Fruit fly (Drosophila melanogaster) whole organism, embryonic: ENCODE results near the gene Pdhb.
A peak's percentile ranks its signal among the peaks of the same experiment; 100 is the strongest.

Source experiments
- Awh ChIP-seq: fragments of 200-800 bp; sonication (Bioruptor generic); IDR thresholded peaks from 2 replicates; pipeline ENCODE4, ENCODE4 v1.3.6; 2022; ENCODE audit warnings: missing biosample characterization, missing genetic modification characterization
- Blimp-1 ChIP-seq: fragments of 200-800 bp; sonication (Bioruptor generic); optimal IDR thresholded peaks from 3 replicates; lab custom pipeline; 2018; ENCODE audit warnings: missing biosample characterization, missing genetic modification characterization, mild to moderate bottlenecking, moderate library complexity, missing genetic modification reagents
- CG10267 ChIP-seq: fragments of 200-800 bp; sonication (Bioruptor generic); optimal IDR thresholded peaks from 2 replicates; lab custom pipeline; 2018; ENCODE audit warnings: missing biosample characterization, mild to moderate bottlenecking, missing genetic modification characterization, moderate library complexity
- CG10366 ChIP-seq: fragments of 200-800 bp; sonication (Bioruptor generic); IDR thresholded peaks from 2 replicates; pipeline ENCODE4 v1.3.6; 2022; ENCODE audit warnings: missing biosample characterization, missing genetic modification characterization
- CG11093 ChIP-seq: fragments of 200-800 bp; sonication (Bioruptor generic); IDR thresholded peaks from 3 replicates; pipeline ENCODE4 v1.3.6; 2022; ENCODE audit warnings: missing biosample characterization, missing genetic modification characterization
- CG14667 ChIP-seq: fragments of 200-800 bp; sonication (Bioruptor generic); IDR thresholded peaks from 2 replicates; pipeline ENCODE4 v1.3.6; 2022; ENCODE audit warnings: missing biosample characterization, missing genetic modification characterization
- CG14710 ChIP-seq: fragments of 200-800 bp; sonication (Bioruptor generic); optimal IDR thresholded peaks from 3 replicates; lab custom pipeline; 2019; ENCODE audit warnings: missing biosample characterization, mild to moderate bottlenecking, missing genetic modification characterization, moderate library complexity
- CG16815 ChIP-seq: fragments of 200-800 bp; sonication (Bioruptor generic); optimal IDR thresholded peaks from 3 replicates; lab custom pipeline; 2017; ENCODE audit warnings: missing biosample characterization, mild to moderate bottlenecking, missing genetic modification characterization
- CG17829 ChIP-seq: fragments of 200-800 bp; optimal IDR thresholded peaks from 2 replicates; lab custom pipeline; 2019; ENCODE audit warnings: missing biosample characterization, mild to moderate bottlenecking, missing genetic modification characterization, moderate library complexity
- CG18764 ChIP-seq: fragments of 200-800 bp; sonication (Bioruptor generic); optimal IDR thresholded peaks from 3 replicates; lab custom pipeline; 2016; ENCODE audit warnings: missing biosample characterization, missing genetic modification characterization
- CG2875 ChIP-seq: fragments of 200-800 bp; sonication (Bioruptor generic); optimal IDR thresholded peaks from 2 replicates; lab custom pipeline; 2017; ENCODE audit warnings: missing biosample characterization, mild to moderate bottlenecking, missing genetic modification characterization, missing genetic modification reagents
- CG30020 ChIP-seq: fragments of 200-800 bp; optimal IDR thresholded peaks from 2 replicates; lab custom pipeline; 2019; ENCODE audit warnings: missing biosample characterization, mild to moderate bottlenecking, missing genetic modification characterization, moderate library complexity
- CG31365 ChIP-seq: fragments of 200-800 bp; sonication (Bioruptor generic); optimal IDR thresholded peaks from 2 replicates; lab custom pipeline; 2018; ENCODE audit warnings: missing biosample characterization, mild to moderate bottlenecking, missing genetic modification characterization
- CG3995 ChIP-seq: fragments of 200-800 bp; sonication (Bioruptor generic); optimal IDR thresholded peaks from 3 replicates; lab custom pipeline; 2016; ENCODE audit warnings: missing biosample characterization, missing genetic modification characterization
- CG4328 ChIP-seq: fragments of 200-800 bp; sonication (Bioruptor generic); optimal IDR thresholded peaks from 3 replicates; lab custom pipeline; 2017; ENCODE audit warnings: missing biosample characterization, missing genetic modification reagents, missing genetic modification characterization
- CG6813 ChIP-seq: fragments of 200-800 bp; sonication (Bioruptor generic); optimal IDR thresholded peaks from 2 replicates; lab custom pipeline; 2017; ENCODE audit warnings: missing biosample characterization, missing genetic modification characterization, mild to moderate bottlenecking, moderate library complexity, missing genetic modification reagents
- CG7271 ChIP-seq: fragments of 200-800 bp; sonication (Bioruptor generic); optimal IDR thresholded peaks from 2 replicates; lab custom pipeline; 2018; ENCODE audit warnings: missing biosample characterization, mild to moderate bottlenecking, missing genetic modification characterization, moderate library complexity
- CG7556 ChIP-seq: fragments of 200-800 bp; sonication (Bioruptor generic); optimal IDR thresholded peaks from 2 replicates; lab custom pipeline; 2017; ENCODE audit warnings: missing biosample characterization, mild to moderate bottlenecking, missing genetic modification characterization
- CG8089 ChIP-seq: fragments of 200-800 bp; sonication (Bioruptor generic); optimal IDR thresholded peaks from 3 replicates; lab custom pipeline; 2016; ENCODE audit warnings: missing biosample characterization, missing genetic modification characterization
- CG9727 ChIP-seq: fragments of 200-800 bp; sonication (Bioruptor generic); optimal IDR thresholded peaks from 3 replicates; lab custom pipeline; 2017; ENCODE audit warnings: missing biosample characterization, mild to moderate bottlenecking, missing genetic modification characterization
- Dip2 ChIP-seq: fragments of 200-800 bp; sonication (Bioruptor generic); IDR thresholded peaks from 2 replicates; pipeline ENCODE4 v1.3.6; 2022; ENCODE audit warnings: missing biosample characterization, missing genetic modification characterization
- Ets65A ChIP-seq: fragments of 200-800 bp; sonication (Bioruptor generic); peaks from one replicate; lab custom pipeline; 2016; ENCODE audit warnings: missing biosample characterization, missing genetic modification characterization
- Fer1 ChIP-seq: fragments of 200-800 bp; sonication (Bioruptor generic); optimal IDR thresholded peaks from 2 replicates; lab custom pipeline; 2017; ENCODE audit warnings: missing biosample characterization, mild to moderate bottlenecking, missing genetic modification characterization
- Fer2 ChIP-seq: fragments of 200-800 bp; sonication (Bioruptor generic); optimal IDR thresholded peaks from 2 replicates; lab custom pipeline; 2018; ENCODE audit warnings: missing biosample characterization, mild to moderate bottlenecking, missing genetic modification characterization, moderate library complexity
- H15 ChIP-seq: fragments of 200-800 bp; sonication (Bioruptor generic); IDR thresholded peaks from 3 replicates; pipeline ENCODE4 v1.3.6; 2022; ENCODE audit warnings: missing biosample characterization, missing genetic modification characterization
- Mes4 ChIP-seq: fragments of 200-800 bp; sonication (Bioruptor generic); optimal IDR thresholded peaks from 2 replicates; lab custom pipeline; 2016; ENCODE audit warnings: missing biosample characterization, missing genetic modification characterization
- Myb ChIP-seq: fragments of 200-800 bp; sonication (Bioruptor generic); optimal IDR thresholded peaks from 2 replicates; lab custom pipeline; 2016; ENCODE audit warnings: missing biosample characterization, missing genetic modification characterization
- Vsx1 ChIP-seq: fragments of 200-800 bp; sonication (Bioruptor generic); optimal IDR thresholded peaks from 2 replicates; lab custom pipeline; 2017; ENCODE audit warnings: missing biosample characterization, mild to moderate bottlenecking, missing genetic modification characterization, missing genetic modification reagents
- al ChIP-seq: fragments of 200-800 bp; sonication (Bioruptor generic); IDR thresholded peaks from 2 replicates; pipeline ENCODE4 v1.3.6; 2022; ENCODE audit warnings: missing biosample characterization, missing genetic modification characterization
- btn ChIP-seq: fragments of 200-800 bp; sonication (Bioruptor generic); optimal IDR thresholded peaks from 2 replicates; lab custom pipeline; 2016; ENCODE audit warnings: missing biosample characterization, missing genetic modification characterization
- chinmo ChIP-seq: fragments of 200-800 bp; sonication (Bioruptor generic); IDR thresholded peaks from 4 replicates; pipeline ENCODE4 v1.3.6; 2022; ENCODE audit warnings: missing biosample characterization, missing genetic modification characterization; ENCODE audit not compliant: partially characterized antibody
- croc ChIP-seq: fragments of 200-800 bp; sonication (Bioruptor generic); conservative IDR thresholded peaks from 3 replicates; pipeline ENCODE4 v1.3.6; 2022; ENCODE audit warnings: missing biosample characterization, missing genetic modification characterization
- cwo ChIP-seq: fragments of 200-800 bp; sonication (Bioruptor generic); optimal IDR thresholded peaks from 3 replicates; lab custom pipeline; 2017; ENCODE audit warnings: missing biosample characterization, missing genetic modification characterization, mild to moderate bottlenecking, moderate library complexity, missing genetic modification reagents
- dimm ChIP-seq: fragments of 200-800 bp; sonication (Bioruptor generic); IDR thresholded peaks from 2 replicates; pipeline ENCODE4 v1.3.6; 2022; ENCODE audit warnings: missing biosample characterization, missing genetic modification characterization
- dmrt99B ChIP-seq: fragments of 200-800 bp; sonication (Bioruptor generic); optimal IDR thresholded peaks from 2 replicates; lab custom pipeline; 2018; ENCODE audit warnings: missing biosample characterization, mild to moderate bottlenecking, missing genetic modification characterization, moderate library complexity
- ems ChIP-seq: fragments of 200-800 bp; sonication (Bioruptor generic); optimal IDR thresholded peaks from 3 replicates; lab custom pipeline; 2016; ENCODE audit warnings: missing biosample characterization, missing genetic modification characterization
- fd96Cb ChIP-seq: fragments of 200-800 bp; sonication (Bioruptor generic); optimal IDR thresholded peaks from 2 replicates; lab custom pipeline; 2018; ENCODE audit warnings: missing biosample characterization, mild to moderate bottlenecking, missing genetic modification characterization, moderate library complexity
- gfzf ChIP-seq: fragments of 200-800 bp; sonication (Bioruptor generic); optimal IDR thresholded peaks from 2 replicates; lab custom pipeline; 2016; ENCODE audit warnings: missing biosample characterization, mild to moderate bottlenecking, missing genetic modification characterization, moderate library complexity
- inv ChIP-seq: fragments of 200-800 bp; sonication (Bioruptor generic); IDR thresholded peaks from 2 replicates; pipeline ENCODE4 v1.3.6; 2022; ENCODE audit warnings: missing biosample characterization, missing genetic modification characterization; ENCODE audit not compliant: partially characterized antibody
- jigr1 ChIP-seq: fragments of 200-800 bp; sonication (Bioruptor generic); IDR thresholded peaks from 3 replicates; pipeline ENCODE4 v1.3.6; 2022; ENCODE audit warnings: missing biosample characterization, missing genetic modification characterization
- lov ChIP-seq, 2 experiments: fragments of 200-800 bp in 1 of 2; fragments of >200 bp in 1 of 2; sonication (Bioruptor generic) in 1 of 2; IDR thresholded peaks in 1 of 2; optimal IDR thresholded peaks in 1 of 2; 2 replicates in 1 of 2; 3 replicates in 1 of 2; pipeline versions ENCODE4 v1.3.6 to Lab custom; 2017 to 2022; ENCODE audit warnings: missing biosample characterization in 1 of 2, missing genetic modification characterization in 1 of 2
- nerfin-1 ChIP-seq: fragments of 200-800 bp; sonication (Bioruptor generic); optimal IDR thresholded peaks from 3 replicates; lab custom pipeline; 2019; ENCODE audit warnings: missing biosample characterization, mild to moderate bottlenecking, missing genetic modification characterization, moderate library complexity
- nerfin-2 ChIP-seq: fragments of 200-800 bp; sonication (Bioruptor generic); IDR thresholded peaks from 2 replicates; pipeline ENCODE4 v1.3.6; 2022; ENCODE audit warnings: missing biosample characterization, missing genetic modification characterization; ENCODE audit not compliant: partially characterized antibody
- odd ChIP-seq: fragments of 200-800 bp; sonication (Bioruptor generic); optimal IDR thresholded peaks from 2 replicates; lab custom pipeline; 2017; ENCODE audit warnings: missing biosample characterization, mild to moderate bottlenecking, missing genetic modification characterization
- peb ChIP-seq: fragments of 200-800 bp; sonication (Bioruptor generic); IDR thresholded peaks from 2 replicates; pipeline ENCODE4 v1.3.6; 2022; ENCODE audit warnings: missing biosample characterization, missing genetic modification characterization
- pum ChIP-seq: fragments of 200-800 bp; sonication (Bioruptor generic); optimal IDR thresholded peaks from 2 replicates; lab custom pipeline; 2016; ENCODE audit warnings: missing biosample characterization, missing genetic modification characterization
- so ChIP-seq: fragments of 200-800 bp; sonication (Bioruptor generic); IDR thresholded peaks from 3 replicates; pipeline ENCODE4 v1.3.6; 2022; ENCODE audit warnings: missing biosample characterization, missing genetic modification characterization
- sr ChIP-seq: fragments of 200-800 bp; sonication (Bioruptor generic); IDR thresholded peaks from 3 replicates; pipeline ENCODE4 v1.3.6; 2022; ENCODE audit warnings: missing biosample characterization, missing genetic modification characterization
- tin ChIP-seq: fragments of 200-800 bp; sonication (Bioruptor generic); optimal IDR thresholded peaks from 3 replicates; lab custom pipeline; 2016; ENCODE audit warnings: missing biosample characterization, missing genetic modification characterization

The Pdhb gene

dm6 chr3R:29130902-29131621, 18.2 kb downstream of the Pdhb start, which contains the start of the genes dgt6 and Vha100-1 (continued):
- TF ChIP-seq Fer1 (GFP tag; lab: Kevin White, UChicago) (no peak), Vsx1 (GFP tag; lab: Kevin White, UChicago) (no peak), tin (GFP tag; lab: Kevin White, UChicago) (peak; percentile 27), CG6813 (GFP tag; lab: Kevin White, UChicago) (no peak), Dip2 (no peak), chinmo (GFP tag; lab: Robert Waterston, UW) (no peak), jigr1 (GFP tag; lab: Robert Waterston, UW) (no peak), CG11093 (GFP tag; lab: Robert Waterston, UW) (no peak), H15 (GFP tag; lab: Robert Waterston, UW) (no peak), CG14667 (GFP tag; lab: Robert Waterston, UW) (no peak), Awh (GFP tag; lab: Robert Waterston, UW) (no peak), sr (GFP tag; lab: Robert Waterston, UW) (no peak), cwo (GFP tag; lab: Kevin White, UChicago) (no peak), CG7271 (no peak), CG10267 (tag; lab: Kevin White, UChicago) (peak; percentile 86), ems (GFP tag; lab: Kevin White, UChicago) (peak; percentile 35), lov (optimal IDR thresholded peaks at IDR 0.05; lab: Kevin White, UChicago) (no peak), lov (GFP tag; IDR thresholded peaks at IDR 0.05; lab: Robert Waterston, UW) (0 out of 3 replicates have a peak, but pooled peaks have one; percentile 11), inv (GFP tag; lab: Robert Waterston, UW) (no peak), CG17829 (tag; lab: Kevin White, UChicago) (peak; percentile 65), CG31365 (tag; lab: Kevin White, UChicago) (no peak), CG2875 (no peak), dmrt99B (tag; lab: Kevin White, UChicago) (no peak), CG14710 (tag; lab: Kevin White, UChicago) (peak; percentile 88), peb (GFP tag; lab: Robert Waterston, UW) (no peak), Fer2 (no peak), btn (GFP tag; lab: Kevin White, UChicago) (no peak), CG9727 (GFP tag; lab: Kevin White, UChicago) (peak; percentile 40), odd (GFP tag; lab: Kevin White, UChicago) (no peak), CG8089 (no peak), CG7556 (GFP tag; lab: Kevin White, UChicago) (no peak), croc (no peak), Mes4 (GFP tag; lab: Kevin White, UChicago) (no peak), CG18764 (GFP tag; lab: Kevin White, UChicago) (no peak), pum (GFP tag; lab: Kevin White, UChicago) (no peak), CG30020 (tag; lab: Kevin White, UChicago) (peak; percentile 70), fd96Cb (tag; lab: Kevin White, UChicago) (no peak), CG16815 (no peak), nerfin-1 (tag; lab: Kevin White, UChicago) (peak; percentile 39), so (GFP tag; lab: Robert Waterston, UW) (no peak), Ets65A (GFP tag; lab: Kevin White, UChicago) (no peak), Myb (no peak), CG4328 (GFP tag; lab: Kevin White, UChicago) (no peak), CG3995 (GFP tag; lab: Kevin White, UChicago) (peak; percentile 13), CG10366 (GFP tag; lab: Robert Waterston, UW) (no peak), Blimp-1 (GFP tag; lab: Kevin White, UChicago) (no peak), nerfin-2 (no peak), dimm (GFP tag; lab: Robert Waterston, UW) (no peak), gfzf (GFP tag; lab: Kevin White, UChicago) (peak; percentile 84), al (GFP tag; lab: Robert Waterston, UW) (no peak)
